Fruit fly (Drosophila melanogaster) whole organism, embryonic: ENCODE data around the gene CG43131.

ENCODE experiments used
- Abd-B ChIP-seq: fragments of 200-800 bp; sonication (Bioruptor generic); optimal IDR thresholded peaks from 2 replicates; lab custom pipeline; 2018; ENCODE audit warnings: missing biosample characterization, mild to moderate bottlenecking, missing genetic modification characterization, moderate library complexity
- Awh ChIP-seq: fragments of 200-800 bp; sonication (Bioruptor generic); IDR thresholded peaks from 2 replicates; pipeline ENCODE4, ENCODE4 v1.3.6; 2022; ENCODE audit warnings: missing biosample characterization, missing genetic modification characterization
- BEAF-32 ChIP-seq: fragments of 200-800 bp; sonication (Bioruptor generic); optimal IDR thresholded peaks from 3 replicates; lab custom pipeline; 2017; ENCODE audit warnings: missing biosample characterization, missing genetic modification characterization, mild to moderate bottlenecking, moderate library complexity, missing genetic modification reagents
- CG10267 ChIP-seq: fragments of 200-800 bp; sonication (Bioruptor generic); optimal IDR thresholded peaks from 2 replicates; lab custom pipeline; 2018; ENCODE audit warnings: missing biosample characterization, mild to moderate bottlenecking, missing genetic modification characterization, moderate library complexity
- CG10321 ChIP-seq: fragments of 200-800 bp; sonication (Bioruptor generic); IDR thresholded peaks from 2 replicates; pipeline ENCODE4 v1.3.6; 2022; ENCODE audit warnings: missing biosample characterization, missing genetic modification characterization
- CG10431 ChIP-seq: fragments of 200-800 bp; sonication (Bioruptor generic); optimal IDR thresholded peaks from 3 replicates; lab custom pipeline; 2018; ENCODE audit warnings: missing biosample characterization, mild to moderate bottlenecking, missing genetic modification characterization
- CG10654 ChIP-seq: fragments of 200-800 bp; sonication (Bioruptor generic); optimal IDR thresholded peaks from 2 replicates; lab custom pipeline; 2016; ENCODE audit warnings: missing biosample characterization, missing genetic modification characterization
- CG10979 ChIP-seq: fragments of 200-800 bp; sonication (Bioruptor generic); optimal IDR thresholded peaks from 2 replicates; lab custom pipeline; 2018; ENCODE audit warnings: missing biosample characterization, mild to moderate bottlenecking, missing genetic modification characterization, moderate library complexity
- CG11696 ChIP-seq: fragments of 200-800 bp; sonication (Bioruptor generic); IDR thresholded peaks from 2 replicates; pipeline ENCODE4 v1.3.6; 2022; ENCODE audit warnings: missing biosample characterization, missing genetic modification characterization
- CG12942 ChIP-seq: fragments of 200-800 bp; sonication (Bioruptor generic); optimal IDR thresholded peaks from 3 replicates; lab custom pipeline; 2016; ENCODE audit warnings: missing biosample characterization, missing genetic modification characterization
- CG14667 ChIP-seq: fragments of 200-800 bp; sonication (Bioruptor generic); IDR thresholded peaks from 2 replicates; pipeline ENCODE4 v1.3.6; 2022; ENCODE audit warnings: missing biosample characterization, missing genetic modification characterization
- CG15073 ChIP-seq: fragments of 200-800 bp; sonication (Bioruptor generic); optimal IDR thresholded peaks from 2 replicates; lab custom pipeline; 2016; ENCODE audit warnings: missing biosample characterization, missing genetic modification characterization
- CG15479 ChIP-seq: fragments of 200-800 bp; sonication (Bioruptor generic); optimal IDR thresholded peaks from 3 replicates; lab custom pipeline; 2019; ENCODE audit warnings: missing biosample characterization, mild to moderate bottlenecking, missing genetic modification characterization, moderate library complexity
- CG30403 ChIP-seq: fragments of 200-800 bp; sonication (Bioruptor generic); optimal IDR thresholded peaks from 3 replicates; lab custom pipeline; 2016; ENCODE audit warnings: missing biosample characterization, missing genetic modification characterization
- CG30431 ChIP-seq: fragments of 200-800 bp; sonication (Bioruptor generic); optimal IDR thresholded peaks from 2 replicates; lab custom pipeline; 2017; ENCODE audit warnings: missing biosample characterization, missing genetic modification characterization
- CG43689 ChIP-seq: fragments of 200-800 bp; sonication (Bioruptor generic); IDR thresholded peaks from 2 replicates; pipeline ENCODE4 v1.3.6; 2022; ENCODE audit warnings: missing biosample characterization, missing genetic modification characterization
- CG4707 ChIP-seq: fragments of 200-800 bp; sonication (Bioruptor generic); optimal IDR thresholded peaks from 2 replicates; lab custom pipeline; 2018; ENCODE audit warnings: missing biosample characterization, mild to moderate bottlenecking, missing genetic modification characterization, moderate library complexity
- CG5180 ChIP-seq: fragments of 200-800 bp; sonication (Bioruptor generic); optimal IDR thresholded peaks from 3 replicates; lab custom pipeline; 2017; ENCODE audit warnings: missing biosample characterization, missing genetic modification characterization, mild to moderate bottlenecking, moderate library complexity, missing genetic modification reagents
- CG5953 ChIP-seq: fragments of 200-800 bp; sonication (Bioruptor generic); IDR thresholded peaks from 2 replicates; pipeline ENCODE4 v1.3.6; 2022; ENCODE audit warnings: missing biosample characterization, missing genetic modification characterization
- CG7786 ChIP-seq: fragments of 200-800 bp; sonication (Bioruptor generic); optimal IDR thresholded peaks from 2 replicates; lab custom pipeline; 2016; ENCODE audit warnings: missing biosample characterization, missing genetic modification characterization
- CG7839 ChIP-seq: fragments of 200-800 bp; sonication (Bioruptor generic); optimal IDR thresholded peaks from 3 replicates; lab custom pipeline; 2018; ENCODE audit warnings: missing biosample characterization, mild to moderate bottlenecking, missing genetic modification characterization, moderate library complexity
- CG9437 ChIP-seq: fragments of 200-800 bp; sonication (Bioruptor generic); optimal IDR thresholded peaks from 2 replicates; lab custom pipeline; 2018; ENCODE audit warnings: missing biosample characterization, mild to moderate bottlenecking, missing genetic modification characterization
- CG9609 ChIP-seq: fragments of 200-800 bp; sonication (Bioruptor generic); optimal IDR thresholded peaks from 3 replicates; lab custom pipeline; 2016; ENCODE audit warnings: missing biosample characterization, missing genetic modification characterization
- CoRest ChIP-seq: fragments of 200-800 bp; sonication (Bioruptor generic); optimal IDR thresholded peaks from 3 replicates; lab custom pipeline; 2018; ENCODE audit warnings: missing biosample characterization, mild to moderate bottlenecking, missing genetic modification characterization, moderate library complexity
- Dip3 ChIP-seq: fragments of 200-800 bp; sonication (Bioruptor generic); optimal IDR thresholded peaks from 3 replicates; lab custom pipeline; 2016; ENCODE audit warnings: missing biosample characterization, missing genetic modification characterization
- Dref ChIP-seq: fragments of 200-800 bp; sonication (Bioruptor generic); IDR thresholded peaks from 2 replicates; pipeline ENCODE4 v1.3.6; 2022; ENCODE audit warnings: missing biosample characterization, missing genetic modification characterization
- Ets97D ChIP-seq: fragments of 200-800 bp; sonication (Bioruptor generic); optimal IDR thresholded peaks from 3 replicates; lab custom pipeline; 2016; ENCODE audit warnings: missing biosample characterization, missing genetic modification characterization
- Gsc ChIP-seq: fragments of 200-800 bp; sonication (Bioruptor generic); IDR thresholded peaks from 2 replicates; pipeline ENCODE4 v1.3.6; 2022; ENCODE audit warnings: missing biosample characterization, missing genetic modification characterization
- Ptx1 ChIP-seq: fragments of 200-800 bp; sonication (Bioruptor generic); IDR thresholded peaks from 2 replicates; pipeline ENCODE4 v1.3.6; 2022; ENCODE audit warnings: missing biosample characterization, missing genetic modification characterization
- Sry-β ChIP-seq: fragments of 200-800 bp; sonication (Bioruptor generic); optimal IDR thresholded peaks from 2 replicates; lab custom pipeline; 2018; ENCODE audit warnings: missing biosample characterization, mild to moderate bottlenecking, missing genetic modification characterization, moderate library complexity
- ara ChIP-seq: fragments of 200-800 bp; sonication (Bioruptor generic); IDR thresholded peaks from 2 replicates; pipeline ENCODE4 v1.3.6; 2022; ENCODE audit warnings: missing biosample characterization, missing genetic modification characterization
- ash1 ChIP-seq: fragments of 200-800 bp; sonication (Bioruptor generic); optimal IDR thresholded peaks from 2 replicates; lab custom pipeline; 2018; ENCODE audit warnings: missing biosample characterization, mild to moderate bottlenecking, missing genetic modification characterization
- bcd ChIP-seq: fragments of 200-800 bp; sonication (Bioruptor generic); optimal IDR thresholded peaks from 2 replicates; lab custom pipeline; 2017; ENCODE audit warnings: missing biosample characterization, mild to moderate bottlenecking, missing genetic modification characterization
- cato ChIP-seq: fragments of 200-800 bp; sonication (Bioruptor generic); optimal IDR thresholded peaks from 2 replicates; lab custom pipeline; 2016; ENCODE audit warnings: missing biosample characterization, missing genetic modification characterization, borderline replicate concordance
- croc ChIP-seq: fragments of 200-800 bp; sonication (Bioruptor generic); conservative IDR thresholded peaks from 3 replicates; pipeline ENCODE4 v1.3.6; 2022; ENCODE audit warnings: missing biosample characterization, missing genetic modification characterization
- crp ChIP-seq, 2 experiments: fragments of 200-800 bp; sonication (Bioruptor generic); optimal IDR thresholded peaks; 2 replicates in 1 of 2; 3 replicates in 1 of 2; lab custom pipeline; 2017; ENCODE audit warnings: missing biosample characterization in 2 of 2, missing genetic modification characterization in 2 of 2, mild to moderate bottlenecking in 1 of 2, moderate library complexity in 1 of 2
- jing ChIP-seq: fragments of 200-800 bp; sonication (Bioruptor generic); optimal IDR thresholded peaks from 2 replicates; lab custom pipeline; 2018; ENCODE audit warnings: missing biosample characterization, mild to moderate bottlenecking, missing genetic modification characterization
- kah ChIP-seq: fragments of 200-800 bp; sonication (Bioruptor generic); optimal IDR thresholded peaks from 2 replicates; lab custom pipeline; 2018; ENCODE audit warnings: missing biosample characterization, mild to moderate bottlenecking, missing genetic modification characterization
- lmd ChIP-seq: fragments of 200-800 bp; sonication (Bioruptor generic); IDR thresholded peaks from 2 replicates; pipeline ENCODE4 v1.3.6; 2022; ENCODE audit warnings: missing biosample characterization, missing genetic modification characterization
- maf-S ChIP-seq: fragments of 200-800 bp; sonication (Bioruptor generic); optimal IDR thresholded peaks from 2 replicates; lab custom pipeline; 2016; ENCODE audit warnings: missing biosample characterization, missing genetic modification characterization
- mld ChIP-seq: fragments of 200-800 bp; sonication (Bioruptor generic); IDR thresholded peaks from 3 replicates; pipeline ENCODE4 v1.3.6; 2022; ENCODE audit warnings: missing biosample characterization, missing genetic modification characterization; ENCODE audit not compliant: partially characterized antibody
- otp ChIP-seq: fragments of 200-800 bp; sonication (Bioruptor generic); IDR thresholded peaks from 3 replicates; pipeline ENCODE4, ENCODE4 v1.3.6; 2022; ENCODE audit warnings: missing biosample characterization, missing genetic modification characterization
- peb ChIP-seq: fragments of 200-800 bp; sonication (Bioruptor generic); IDR thresholded peaks from 2 replicates; pipeline ENCODE4 v1.3.6; 2022; ENCODE audit warnings: missing biosample characterization, missing genetic modification characterization
- pita ChIP-seq: fragments of 200-800 bp; sonication (Bioruptor generic); optimal IDR thresholded peaks from 2 replicates; lab custom pipeline; 2017; ENCODE audit warnings: missing biosample characterization, mild to moderate bottlenecking, missing genetic modification characterization
- pros ChIP-seq: fragments of 200-800 bp; sonication (Bioruptor generic); optimal IDR thresholded peaks from 3 replicates; lab custom pipeline; 2019; ENCODE audit warnings: missing biosample characterization, mild to moderate bottlenecking, missing genetic modification characterization, moderate library complexity
- psq ChIP-seq: fragments of 200-800 bp; sonication (Bioruptor generic); optimal IDR thresholded peaks from 2 replicates; lab custom pipeline; 2017; ENCODE audit warnings: missing biosample characterization, missing genetic modification characterization
- stc ChIP-seq: fragments of 200-800 bp; sonication (Bioruptor generic); IDR thresholded peaks from 2 replicates; pipeline ENCODE4 v1.3.6; 2022; ENCODE audit warnings: missing biosample characterization, missing genetic modification characterization
- toy ChIP-seq: fragments of 200-800 bp; sonication (Bioruptor generic); IDR thresholded peaks from 2 replicates; pipeline ENCODE4 v1.3.6; 2022; ENCODE audit warnings: missing biosample characterization, missing genetic modification characterization
- trem ChIP-seq: fragments of 200-800 bp; optimal IDR thresholded peaks from 3 replicates; lab custom pipeline; 2019; ENCODE audit warnings: missing biosample characterization, mild to moderate bottlenecking, missing genetic modification characterization, moderate library complexity
- tx ChIP-seq: fragments of 200-800 bp; sonication (Bioruptor generic); optimal IDR thresholded peaks from 2 replicates; lab custom pipeline; 2016; ENCODE audit warnings: missing biosample characterization, missing genetic modification characterization
- zen ChIP-seq: fragments of 200-800 bp; sonication (Bioruptor generic); optimal IDR thresholded peaks from 3 replicates; lab custom pipeline; 2018; ENCODE audit warnings: missing biosample characterization, mild to moderate bottlenecking, missing genetic modification characterization, moderate library complexity

The CG43131 gene

DNA sequence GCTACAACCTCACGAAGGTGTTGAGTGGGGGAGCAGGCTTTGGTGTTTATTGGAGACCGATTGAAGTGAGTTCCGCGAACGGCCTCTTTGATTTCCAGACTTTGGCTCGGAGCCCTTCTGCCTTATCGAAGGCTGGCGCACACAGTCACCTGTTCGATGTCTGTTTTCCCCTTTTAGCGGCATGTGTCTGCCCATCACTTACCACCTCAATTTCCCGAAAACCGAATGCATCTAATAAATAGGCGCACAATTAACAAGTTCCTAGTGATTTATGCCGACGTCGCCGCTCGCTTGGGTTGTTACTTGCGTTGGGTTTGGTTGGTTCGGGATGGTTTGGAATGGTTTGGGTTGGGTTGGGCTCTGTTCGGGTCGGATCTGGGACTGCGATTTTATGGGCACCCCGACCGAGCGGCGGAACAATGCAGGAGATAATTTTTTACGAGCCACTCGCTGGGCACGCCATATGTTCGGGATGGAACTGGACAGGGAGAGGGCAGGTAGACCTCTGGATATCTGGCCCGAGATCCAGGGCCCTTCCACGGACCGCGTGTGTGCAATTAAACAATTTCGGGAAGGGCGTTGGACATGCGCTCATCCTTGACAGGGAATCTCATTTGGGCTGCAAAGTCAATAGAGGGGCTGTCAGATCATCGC, 707 bp upstream of the CG43131 start (continued):
- TF ChIP-seq Awh (GFP tag; lab: Robert Waterston, UW): peak; percentile 41; the same call in 1 of the 2 replicates
- no peak for TF ChIP-seq CG4707
- peak; percentile 83 for TF ChIP-seq CG15479 (GFP tag; lab: Kevin White, UChicago)
- no peak for TF ChIP-seq ara (GFP tag; lab: Robert Waterston, UW)
- no peak for TF ChIP-seq CG10979 (tag; lab: Kevin White, UChicago)
- no peak for TF ChIP-seq CG10267 (tag; lab: Kevin White, UChicago)
- TF ChIP-seq CG12942: no peak
- TF ChIP-seq psq (GFP tag; lab: Kevin White, UChicago): no peak
- no peak for TF ChIP-seq CG30431 (GFP tag; lab: Kevin White, UChicago)
- TF ChIP-seq peb (GFP tag; lab: Robert Waterston, UW): no peak
- 0 out of 3 replicates have a peak, but pooled peaks have one; percentile 33 for TF ChIP-seq otp
- no peak for TF ChIP-seq BEAF-32 (GFP tag; lab: Kevin White, UChicago)
- no peak for TF ChIP-seq tx
- no peak for TF ChIP-seq Sry-β (GFP tag; lab: Kevin White, UChicago)
- TF ChIP-seq mld: no peak
- no peak for TF ChIP-seq CG7786 (GFP tag; lab: Kevin White, UChicago)
- no peak for TF ChIP-seq CG9609 (GFP tag; lab: Kevin White, UChicago)
- no peak for TF ChIP-seq CG7839 (tag; lab: Kevin White, UChicago)
- TF ChIP-seq Dip3 (GFP tag; lab: Kevin White, UChicago): no peak
- TF ChIP-seq Ptx1 (GFP tag; lab: Robert Waterston, UW): no peak
- no peak for TF ChIP-seq pita (GFP tag; lab: Kevin White, UChicago)
- TF ChIP-seq cato: no peak
- no peak for TF ChIP-seq CG10654 (GFP tag; lab: Kevin White, UChicago)
- no peak for TF ChIP-seq Gsc (GFP tag; lab: Robert Waterston, UW)
- TF ChIP-seq Ets97D (GFP tag; lab: Kevin White, UChicago): no peak
- TF ChIP-seq CG9437: no peak
- peak; percentile 93 for TF ChIP-seq zen (tag; lab: Kevin White, UChicago)
- TF ChIP-seq CG14667 (GFP tag; lab: Robert Waterston, UW): no peak
- no peak for TF ChIP-seq jing
- peak; percentile 70 for TF ChIP-seq kah (GFP tag; lab: Kevin White, UChicago)
- no peak for TF ChIP-seq maf-S (GFP tag; lab: Kevin White, UChicago)
- no peak for TF ChIP-seq lmd
- no peak for TF ChIP-seq CG11696
- no peak for TF ChIP-seq CG30403
- no peak for TF ChIP-seq Dref (GFP tag; lab: Robert Waterston, UW)
- no peak for TF ChIP-seq CG10321 (GFP tag; lab: Robert Waterston, UW)
- 0 out of 2 replicates have a peak, but pooled peaks have one; percentile 23 for TF ChIP-seq CG5953 (GFP tag; lab: Robert Waterston, UW)
- TF ChIP-seq bcd (GFP tag; lab: Kevin White, UChicago): no peak
- no peak for TF ChIP-seq ash1
- TF ChIP-seq croc (GFP tag; lab: Robert Waterston, UW): no peak
- TF ChIP-seq Abd-B (GFP tag; lab: Kevin White, UChicago): peak; percentile 14
- peak; percentile 88 for TF ChIP-seq pros (GFP tag; lab: Kevin White, UChicago)
- no peak for TF ChIP-seq trem (tag; lab: Kevin White, UChicago)
- TF ChIP-seq CoRest (tag; lab: Kevin White, UChicago): no peak
- TF ChIP-seq crp (GFP tag; optimal IDR thresholded peaks at IDR 0.05; lab: Kevin White, UChicago): no peak
- TF ChIP-seq CG15073 (GFP tag; lab: Kevin White, UChicago): no peak
- peak; percentile 65 for TF ChIP-seq CG5180 (GFP tag; lab: Kevin White, UChicago)
- no peak for TF ChIP-seq CG43689 (GFP tag; lab: Robert Waterston, UW)
- no peak for TF ChIP-seq CG10431
- TF ChIP-seq stc: no peak
- TF ChIP-seq toy (GFP tag; lab: Robert Waterston, UW): no peak
